Fruit fly (Drosophila melanogaster) whole organism: ENCODE results near the gene Scr.

Experiments used
- CG8478 ChIP-seq: fragments of >200 bp; optimal IDR thresholded peaks from 2 replicates; lab custom pipeline; 2018; ENCODE audit warnings: inconsistent platforms
- EcR ChIP-seq, 2 experiments: fragments of >200 bp; optimal IDR thresholded peaks; 2 replicates each; lab custom pipeline; 2017; ENCODE audit warnings: missing biosample characterization in 2 of 2, missing genetic modification characterization in 2 of 2, missing genetic modification reagents in 2 of 2
- usp ChIP-seq: fragments of >200 bp; optimal IDR thresholded peaks from 2 replicates; lab custom pipeline; 2017; ENCODE audit warnings: missing biosample characterization, missing genetic modification characterization, mixed read lengths

DNA sequence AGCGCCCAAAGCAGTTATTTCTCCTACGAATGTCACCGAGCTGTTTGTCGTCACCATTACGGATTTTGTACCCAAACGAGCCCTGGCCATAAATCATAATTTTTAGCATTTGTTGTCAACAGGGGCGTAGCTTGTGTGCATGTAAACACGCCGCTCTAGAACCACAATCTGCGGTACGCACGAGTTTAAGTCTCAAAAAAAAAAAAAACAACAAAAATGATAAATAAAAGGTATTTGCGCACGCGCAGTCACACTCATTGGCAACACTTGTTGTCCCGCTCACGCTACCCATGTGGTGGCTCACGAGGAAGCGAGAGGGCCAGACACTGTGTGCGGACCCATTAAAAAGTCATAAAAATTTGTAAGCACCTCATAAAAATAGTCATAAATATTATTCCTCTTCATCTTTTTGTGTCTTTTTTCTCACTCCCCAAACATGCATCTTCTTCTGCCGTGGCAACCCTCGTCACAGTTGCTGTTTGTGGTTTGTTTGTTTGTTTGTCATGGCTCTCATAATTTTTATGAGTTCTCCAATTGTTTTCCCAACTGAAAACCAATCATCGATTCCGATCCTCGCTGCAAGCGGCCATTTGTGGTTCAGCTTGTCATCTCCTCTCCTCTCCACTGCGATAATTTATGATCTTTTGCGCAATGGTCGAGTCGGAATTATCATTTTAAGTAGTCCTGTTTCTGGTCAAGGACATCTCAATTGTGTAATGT lies 4.1 kb downstream of the Scr start:
- no peak for TF ChIP-seq EcR (GFP tag; optimal IDR thresholded peaks at IDR 0.05; lab: Kevin White, UChicago)
- TF ChIP-seq CG8478 (lab: Kevin White, UChicago): no peak
- TF ChIP-seq usp (GFP tag; lab: Kevin White, UChicago): no peak
